Worm (Caenorhabditis elegans) whole organism, L2 larva: ENCODE data around the gene fbxa-54.
A peak's percentile ranks its signal among the peaks of the same experiment; 100 is the strongest.
"Not testable (repeated sequence)": the region's sequence is repeated elsewhere in the genome, so short reads cannot be mapped to it uniquely, and the experiment has no call there.

Source experiments
- C34F6.9 ChIP-seq: fragments of 150-350 bp; optimal IDR thresholded peaks from 2 replicates; lab custom pipeline; 2014; ENCODE audit warnings: missing biosample characterization, missing genetic modification characterization
- F13H6.1 ChIP-seq: sonication (generic microtip); optimal IDR thresholded peaks from 2 replicates; lab custom pipeline; 2016; ENCODE audit warnings: missing genetic modification characterization, missing compliant biosample characterization
- alr-1 ChIP-seq: fragments of 150-350 bp; optimal IDR thresholded peaks from 2 replicates; lab custom pipeline; 2014; ENCODE audit warnings: missing biosample characterization, missing genetic modification characterization
- aly-2 ChIP-seq: fragments of 150-350 bp; optimal IDR thresholded peaks from 2 replicates; lab custom pipeline; 2014; ENCODE audit warnings: missing biosample characterization, missing genetic modification characterization
- ama-1 ChIP-seq: fragments of 150-350 bp; optimal IDR thresholded peaks from 2 replicates; lab custom pipeline; 2018; ENCODE audit warnings: inconsistent platforms
- ceh-82 ChIP-seq: fragments of 150-350 bp; optimal IDR thresholded peaks from 2 replicates; lab custom pipeline; 2014; ENCODE audit warnings: missing biosample characterization, missing genetic modification characterization
- dmd-4 ChIP-seq: sonication (generic microtip); optimal IDR thresholded peaks from 2 replicates; lab custom pipeline; 2017; ENCODE audit warnings: missing biosample characterization, missing genetic modification characterization
- elt-1 ChIP-seq: fragments of 150-350 bp; optimal IDR thresholded peaks from 2 replicates; lab custom pipeline; 2014; ENCODE audit warnings: missing biosample characterization, missing genetic modification characterization
- elt-3 ChIP-seq: sonication (generic microtip); optimal IDR thresholded peaks from 2 replicates; lab custom pipeline; 2017; ENCODE audit warnings: missing biosample characterization, missing genetic modification characterization
- fos-1 ChIP-seq: fragments of 150-350 bp; optimal IDR thresholded peaks from 2 replicates; lab custom pipeline; 2014; ENCODE audit warnings: missing biosample characterization, missing genetic modification characterization
- gmeb-1 ChIP-seq: fragments of 150-350 bp; optimal IDR thresholded peaks from 2 replicates; lab custom pipeline; 2014; ENCODE audit warnings: missing biosample characterization, missing genetic modification characterization
- lin-13 ChIP-seq: fragments of 150-350 bp; optimal IDR thresholded peaks from 2 replicates; lab custom pipeline; 2014; ENCODE audit warnings: missing biosample characterization, missing genetic modification reagents, missing genetic modification characterization
- lsy-2 ChIP-seq, 2 experiments: fragments of 150-350 bp in 1 of 2; sonication (generic microtip) in 1 of 2; optimal IDR thresholded peaks; 2 replicates each; lab custom pipeline; 2014 to 2017; ENCODE audit warnings: missing biosample characterization in 2 of 2, missing genetic modification characterization in 2 of 2
- mab-5 ChIP-seq: fragments of 150-350 bp; optimal IDR thresholded peaks from 2 replicates; lab custom pipeline; 2014; ENCODE audit warnings: missing biosample characterization, missing genetic modification characterization
- mdl-1 ChIP-seq, 2 experiments: fragments of 150-350 bp in 1 of 2; sonication (generic microtip) in 1 of 2; optimal IDR thresholded peaks; 2 replicates each; lab custom pipeline; 2017; ENCODE audit warnings: missing biosample characterization in 2 of 2, missing genetic modification characterization in 2 of 2
- nhr-10 ChIP-seq: sonication (generic microtip); optimal IDR thresholded peaks from 2 replicates; lab custom pipeline; 2017; ENCODE audit warnings: missing biosample characterization, missing genetic modification characterization
- nhr-11 ChIP-seq: fragments of 150-350 bp; optimal IDR thresholded peaks from 2 replicates; lab custom pipeline; 2014; ENCODE audit warnings: missing biosample characterization, missing genetic modification characterization
- nhr-23 ChIP-seq: fragments of 150-350 bp; optimal IDR thresholded peaks from 2 replicates; lab custom pipeline; 2014; ENCODE audit warnings: missing biosample characterization, missing genetic modification reagents, missing genetic modification characterization
- nhr-25 ChIP-seq: fragments of 150-350 bp; sonication (generic microtip); optimal IDR thresholded peaks from 3 replicates; lab custom pipeline; 2014; ENCODE audit warnings: missing biosample characterization, missing genetic modification characterization
- nhr-77 ChIP-seq: fragments of 150-350 bp; optimal IDR thresholded peaks from 2 replicates; lab custom pipeline; 2014; ENCODE audit warnings: missing biosample characterization, missing genetic modification characterization
- peb-1 ChIP-seq: fragments of 150-350 bp; optimal IDR thresholded peaks from 2 replicates; lab custom pipeline; 2014; ENCODE audit warnings: missing biosample characterization, missing genetic modification characterization
- sem-4 ChIP-seq: fragments of 150-350 bp; optimal IDR thresholded peaks from 2 replicates; lab custom pipeline; 2014; ENCODE audit warnings: missing biosample characterization, missing genetic modification reagents, missing genetic modification characterization
- sma-3 ChIP-seq: sonication (generic microtip); optimal IDR thresholded peaks from 2 replicates; lab custom pipeline; 2016; ENCODE audit warnings: missing genetic modification reagents, missing genetic modification characterization, missing compliant biosample characterization
- sma-9 ChIP-seq, 2 experiments: fragments of 150-350 bp in 1 of 2; sonication (generic microtip) in 1 of 2; optimal IDR thresholded peaks; 2 replicates each; lab custom pipeline; 2014 to 2016; ENCODE audit warnings: missing genetic modification characterization in 2 of 2, mild to moderate bottlenecking in 1 of 2, missing biosample characterization in 1 of 2, missing compliant biosample characterization in 1 of 2, missing genetic modification reagents in 1 of 2, moderate library complexity in 1 of 2
- snpc-4 ChIP-seq: fragments of 150-350 bp; optimal IDR thresholded peaks from 2 replicates; lab custom pipeline; 2014; ENCODE audit warnings: missing biosample characterization, missing genetic modification characterization
- unc-39 ChIP-seq: fragments of 150-350 bp; optimal IDR thresholded peaks from 2 replicates; lab custom pipeline; 2014; ENCODE audit warnings: missing biosample characterization, missing genetic modification characterization
- unc-55 ChIP-seq: fragments of 150-350 bp; sonication (generic microtip); optimal IDR thresholded peaks from 3 replicates; lab custom pipeline; 2014; ENCODE audit warnings: missing biosample characterization, missing genetic modification reagents, missing genetic modification characterization
- zag-1 ChIP-seq: fragments of 150-350 bp; optimal IDR thresholded peaks from 2 replicates; lab custom pipeline; 2014; ENCODE audit warnings: missing biosample characterization, missing genetic modification characterization
- ztf-1 ChIP-seq: fragments of 200-800 bp; sonication (Bioruptor generic); conservative IDR thresholded peaks from 2 replicates; pipeline ENCODE4 v1.3.6; 2022; ENCODE audit warnings: missing genetic modification characterization, missing compliant biosample characterization
- ztf-11 ChIP-seq: sonication (generic microtip); optimal IDR thresholded peaks from 2 replicates; lab custom pipeline; 2017; ENCODE audit warnings: missing biosample characterization, missing genetic modification characterization

Gene fbxa-54

ce11 chrIII:919322-919721, 36.8 kb upstream of the fbxa-54 start, which contains the start of gene F23H11.7:
F23H11.7 (minus strand) TSS chrIII:919422.
- no peak for TF ChIP-seq alr-1 (tag; lab: Kevin White, UChicago)
- TF ChIP-seq F13H6.1 (tag; lab: Kevin White, UChicago), result no peak
- TF ChIP-seq nhr-10, result no peak
- TF ChIP-seq ama-1, result no peak
- TF ChIP-seq, all 48 proteins: peak for 0

- TF ChIP-seq sma-9 (GFP tag; optimal IDR thresholded peaks at IDR 0.05; lab: Kevin White, UChicago), result no peak
- no peak for TF ChIP-seq sma-9 (tag; optimal IDR thresholded peaks at IDR 0.05; lab: Kevin White, UChicago)
- no peak for TF ChIP-seq sma-3 (GFP tag; lab: Kevin White, UChicago)
- TF ChIP-seq lsy-2 (tag; optimal IDR thresholded peaks at IDR 0.05; lab: Kevin White, UChicago), result no peak
- no peak for TF ChIP-seq nhr-11
- TF ChIP-seq, all 48 proteins: peak for 0
Measured at ce11 chrIII:926216-926615, 29.9 kb upstream of the fbxa-54 start, which contains the start of gene pef-1. pef-1 (minus strand) TSS chrIII:926316.

ce11 chrIII:931405-931804, 24.7 kb upstream of the fbxa-54 start:
- peak; percentile 18 for TF ChIP-seq sma-9 (GFP tag; optimal IDR thresholded peaks at IDR 0.05; lab: Kevin White, UChicago)
- TF ChIP-seq sma-9 (tag; optimal IDR thresholded peaks at IDR 0.05; lab: Kevin White, UChicago), result not testable (repeated sequence)

- no peak for TF ChIP-seq ceh-82 (tag; lab: Kevin White, UChicago)
- TF ChIP-seq nhr-77 (tag; lab: Kevin White, UChicago), result no peak
- TF ChIP-seq fos-1 (tag; lab: Kevin White, UChicago), result peak; percentile 68
- TF ChIP-seq dmd-4 (tag; lab: Kevin White, UChicago), result no peak
Measured at ce11 chrIII:936037-936507, 20.1 kb upstream of the fbxa-54 start, which contains the start of gene fbxa-55. fbxa-55 (minus strand) TSS chrIII:936087.

- TF ChIP-seq lin-13 (GFP tag; lab: Kevin White, UChicago) (no peak), nhr-25 (no peak), elt-3 (tag; lab: Kevin White, UChicago) (no peak), elt-1 (tag; lab: Kevin White, UChicago) (no peak), mab-5 (tag; lab: Kevin White, UChicago) (no peak), C34F6.9 (tag; lab: Kevin White, UChicago) (no peak), mdl-1 (tag; optimal IDR thresholded peaks at IDR 0.05; lab: Kevin White, UChicago) (no peak), unc-39 (tag; lab: Kevin White, UChicago) (no peak), snpc-4 (tag; lab: Kevin White, UChicago) (no peak), zag-1 (tag; lab: Kevin White, UChicago) (no peak)
Measured at ce11 chrIII:937961-938360, 18.2 kb upstream of the fbxa-54 start, which contains the start of gene fbxa-56. fbxa-56 (minus strand) TSS chrIII:938061.

ce11 chrIII:938569-938968, 17.6 kb upstream of the fbxa-54 start, which contains the start of gene fbxa-22:
fbxa-22 (plus strand) TSS chrIII:938869.
- no peak for TF ChIP-seq sem-4 (tag; lab: Kevin White, UChicago)
- TF ChIP-seq ztf-1 (GFP tag; lab: Robert Waterston, UW), result no peak
- no peak for TF ChIP-seq dmd-4 (tag; lab: Kevin White, UChicago)
- no peak for TF ChIP-seq nhr-23 (tag; lab: Kevin White, UChicago)
- no peak for TF ChIP-seq ztf-11
- no peak for TF ChIP-seq sma-3 (GFP tag; lab: Kevin White, UChicago)
- TF ChIP-seq C34F6.9 (tag; lab: Kevin White, UChicago), result no peak
- TF ChIP-seq nhr-10, result no peak
- TF ChIP-seq unc-55, result no peak
- TF ChIP-seq aly-2 (tag; lab: Kevin White, UChicago), result no peak
- no peak for TF ChIP-seq peb-1 (tag; lab: Kevin White, UChicago)
- TF ChIP-seq snpc-4 (tag; lab: Kevin White, UChicago), result no peak
- TF ChIP-seq nhr-77 (tag; lab: Kevin White, UChicago), result no peak
- no peak for TF ChIP-seq ceh-82 (tag; lab: Kevin White, UChicago)

ce11 chrIII:941958-942357, 14.2 kb upstream of the fbxa-54 start:
- no peak for TF ChIP-seq unc-55
- no peak for TF ChIP-seq gmeb-1 (tag; lab: Kevin White, UChicago)
- TF ChIP-seq mab-5 (tag; lab: Kevin White, UChicago), result no peak
- TF ChIP-seq dmd-4 (tag; lab: Kevin White, UChicago), result no peak
